Fruit fly (Drosophila melanogaster) whole organism, embryonic: Measurements from ENCODE around the gene CG14401.

Experiments
- Asciz ChIP-seq: fragments of 200-800 bp; sonication (Bioruptor generic); optimal IDR thresholded peaks from 2 replicates; lab custom pipeline; 2017; ENCODE audit warnings: missing biosample characterization, mild to moderate bottlenecking, missing genetic modification characterization, missing genetic modification reagents
- B-H2 ChIP-seq: fragments of 200-800 bp; sonication (Bioruptor generic); optimal IDR thresholded peaks from 2 replicates; lab custom pipeline; 2018; ENCODE audit warnings: missing biosample characterization, mild to moderate bottlenecking, missing genetic modification characterization
- CG10209 ChIP-seq: fragments of 200-800 bp; sonication (Bioruptor generic); optimal IDR thresholded peaks from 3 replicates; lab custom pipeline; 2017; ENCODE audit warnings: missing biosample characterization, mild to moderate bottlenecking, missing genetic modification characterization, missing genetic modification reagents
- CG11560 ChIP-seq: fragments of 200-800 bp; sonication (Bioruptor generic); IDR thresholded peaks from 3 replicates; pipeline ENCODE4 v1.3.6; 2022; ENCODE audit warnings: missing biosample characterization, missing genetic modification characterization
- CG12071 ChIP-seq: fragments of 200-800 bp; sonication (Bioruptor generic); optimal IDR thresholded peaks from 3 replicates; lab custom pipeline; 2018; ENCODE audit warnings: missing biosample characterization, mild to moderate bottlenecking, missing genetic modification characterization
- CG13123 ChIP-seq: fragments of 200-800 bp; sonication (Bioruptor generic); optimal IDR thresholded peaks from 2 replicates; lab custom pipeline; 2016; ENCODE audit warnings: missing biosample characterization, missing genetic modification characterization
- CG13424 ChIP-seq: fragments of 200-800 bp; sonication (Bioruptor generic); optimal IDR thresholded peaks from 2 replicates; lab custom pipeline; 2019; ENCODE audit warnings: missing biosample characterization, mild to moderate bottlenecking, missing genetic modification characterization, moderate library complexity
- CG13894 ChIP-seq: fragments of 200-800 bp; sonication (Bioruptor generic); optimal IDR thresholded peaks from 3 replicates; lab custom pipeline; 2018; ENCODE audit warnings: missing biosample characterization, mild to moderate bottlenecking, missing genetic modification characterization, moderate library complexity
- CG16863 ChIP-seq: fragments of 200-800 bp; sonication (Bioruptor generic); optimal IDR thresholded peaks from 3 replicates; lab custom pipeline; 2016; ENCODE audit warnings: missing biosample characterization, missing genetic modification characterization
- CG17612 ChIP-seq: fragments of 200-800 bp; sonication (Bioruptor generic); IDR thresholded peaks from 2 replicates; pipeline ENCODE4 v1.3.6; 2022; ENCODE audit warnings: missing biosample characterization, missing genetic modification characterization
- CG2678 ChIP-seq: fragments of 200-800 bp; sonication (Bioruptor generic); optimal IDR thresholded peaks from 3 replicates; lab custom pipeline; 2019; ENCODE audit warnings: missing biosample characterization, mild to moderate bottlenecking, missing genetic modification characterization, moderate library complexity
- CG31388 ChIP-seq: fragments of 200-800 bp; sonication (Bioruptor generic); optimal IDR thresholded peaks from 2 replicates; lab custom pipeline; 2016; ENCODE audit warnings: missing biosample characterization, missing genetic modification characterization
- CG33213 ChIP-seq: fragments of 200-800 bp; sonication (Bioruptor generic); optimal IDR thresholded peaks from 3 replicates; lab custom pipeline; 2016; ENCODE audit warnings: missing biosample characterization, missing genetic modification characterization
- CG3838 ChIP-seq: fragments of 200-800 bp; sonication (Bioruptor generic); optimal IDR thresholded peaks from 3 replicates; lab custom pipeline; 2016; ENCODE audit warnings: missing biosample characterization, missing genetic modification characterization
- CG4854 ChIP-seq: fragments of 200-800 bp; sonication (Bioruptor generic); optimal IDR thresholded peaks from 2 replicates; lab custom pipeline; 2016; ENCODE audit warnings: missing biosample characterization, missing genetic modification characterization, inconsistent platforms
- CG7987 ChIP-seq: fragments of 200-800 bp; sonication (Bioruptor generic); optimal IDR thresholded peaks from 2 replicates; lab custom pipeline; 2018; ENCODE audit warnings: missing biosample characterization, mild to moderate bottlenecking, missing genetic modification characterization, moderate library complexity
- CG9727 ChIP-seq: fragments of 200-800 bp; sonication (Bioruptor generic); optimal IDR thresholded peaks from 3 replicates; lab custom pipeline; 2017; ENCODE audit warnings: missing biosample characterization, mild to moderate bottlenecking, missing genetic modification characterization
- CG9932 ChIP-seq: fragments of 200-800 bp; sonication (Bioruptor generic); IDR thresholded peaks from 2 replicates; pipeline ENCODE4 v1.3.6; 2022; ENCODE audit warnings: missing biosample characterization, missing genetic modification characterization
- Fer1 ChIP-seq: fragments of 200-800 bp; sonication (Bioruptor generic); optimal IDR thresholded peaks from 2 replicates; lab custom pipeline; 2017; ENCODE audit warnings: missing biosample characterization, mild to moderate bottlenecking, missing genetic modification characterization
- Gug ChIP-seq: fragments of 200-800 bp; sonication (Bioruptor generic); IDR thresholded peaks from 4 replicates; pipeline ENCODE4 v1.3.6; 2022; ENCODE audit warnings: missing biosample characterization, missing genetic modification characterization
- HLHmδ ChIP-seq: fragments of 200-800 bp; sonication (Bioruptor generic); optimal IDR thresholded peaks from 2 replicates; lab custom pipeline; 2018; ENCODE audit warnings: missing biosample characterization, mild to moderate bottlenecking, missing genetic modification characterization, moderate library complexity
- HmgZ ChIP-seq: fragments of 200-800 bp; sonication (Bioruptor generic); optimal IDR thresholded peaks from 2 replicates; lab custom pipeline; 2018; ENCODE audit warnings: missing biosample characterization, mild to moderate bottlenecking, missing genetic modification characterization
- Hmr ChIP-seq: fragments of 200-800 bp; sonication (Bioruptor generic); optimal IDR thresholded peaks from 3 replicates; lab custom pipeline; 2017; ENCODE audit warnings: mild to moderate bottlenecking, missing biosample characterization, missing genetic modification reagents, missing genetic modification characterization
- Lpt ChIP-seq: fragments of >200 bp; optimal IDR thresholded peaks from 2 replicates; lab custom pipeline; 2018; ENCODE audit warnings: missing biosample characterization, missing genetic modification characterization
- MTF-1 ChIP-seq: fragments of 200-800 bp; sonication (Bioruptor generic); optimal IDR thresholded peaks from 2 replicates; lab custom pipeline; 2018; ENCODE audit warnings: missing biosample characterization, mild to moderate bottlenecking, missing genetic modification characterization, borderline replicate concordance
- Pdp1 ChIP-seq, 2 experiments: fragments of 200-800 bp; sonication (Bioruptor generic); optimal IDR thresholded peaks; 3 replicates each; lab custom pipeline; 2016; ENCODE audit warnings: missing biosample characterization in 2 of 2, missing genetic modification characterization in 2 of 2, mild to moderate bottlenecking in 1 of 2, moderate library complexity in 1 of 2
- Sox102F ChIP-seq: fragments of 200-800 bp; sonication (Bioruptor generic); optimal IDR thresholded peaks from 2 replicates; lab custom pipeline; 2018; ENCODE audit warnings: missing biosample characterization, mild to moderate bottlenecking, missing genetic modification characterization, moderate library complexity
- Xrp1 ChIP-seq: fragments of 200-800 bp; sonication (Bioruptor generic); IDR thresholded peaks from 2 replicates; pipeline ENCODE4 v1.3.6; 2022; ENCODE audit warnings: missing biosample characterization, missing genetic modification characterization
- ase ChIP-seq: fragments of 200-800 bp; sonication (Bioruptor generic); IDR thresholded peaks from 3 replicates; pipeline ENCODE4 v1.3.6; 2022; ENCODE audit warnings: missing biosample characterization, missing genetic modification characterization
- bab2 ChIP-seq: fragments of 200-800 bp; sonication (Bioruptor generic); optimal IDR thresholded peaks from 2 replicates; lab custom pipeline; 2016; ENCODE audit warnings: missing biosample characterization, missing genetic modification characterization
- caup ChIP-seq: fragments of 200-800 bp; sonication (Bioruptor generic); optimal IDR thresholded peaks from 3 replicates; lab custom pipeline; 2017; ENCODE audit warnings: missing biosample characterization, mild to moderate bottlenecking, missing genetic modification characterization, moderate library complexity; ENCODE audit not compliant: severe bottlenecking
- chif ChIP-seq, 2 experiments: fragments of 200-800 bp; sonication (Bioruptor generic); optimal IDR thresholded peaks; 3 replicates each; lab custom pipeline; 2016; ENCODE audit warnings: missing biosample characterization in 2 of 2, missing genetic modification characterization in 2 of 2
- ci ChIP-seq: fragments of 200-800 bp; sonication (Bioruptor generic); IDR thresholded peaks from 3 replicates; pipeline ENCODE4 v1.3.6; 2022; ENCODE audit warnings: missing biosample characterization, missing genetic modification characterization
- crol ChIP-seq: fragments of 200-800 bp; sonication (Bioruptor generic); IDR thresholded peaks from 2 replicates; pipeline ENCODE4 v1.3.6; 2022; ENCODE audit warnings: missing biosample characterization, missing genetic modification characterization
- esg ChIP-seq: fragments of 200-800 bp; sonication (Bioruptor generic); conservative IDR thresholded peaks from 2 replicates; pipeline ENCODE4 v1.3.6; 2022; ENCODE audit warnings: missing biosample characterization, missing genetic modification characterization
- ewg ChIP-seq: fragments of 200-800 bp; sonication (Bioruptor generic); optimal IDR thresholded peaks from 3 replicates; lab custom pipeline; 2017; ENCODE audit warnings: mild to moderate bottlenecking, missing biosample characterization, missing genetic modification reagents, missing genetic modification characterization
- hkb ChIP-seq, 2 experiments: fragments of 200-800 bp in 1 of 2; fragments of >200 bp in 1 of 2; sonication (Bioruptor generic) in 1 of 2; IDR thresholded peaks in 1 of 2; optimal IDR thresholded peaks in 1 of 2; 2 replicates each; pipeline versions ENCODE4 v1.3.6 to Lab custom; 2017 to 2022; ENCODE audit warnings: missing biosample characterization in 1 of 2, missing genetic modification characterization in 1 of 2
- jing ChIP-seq: fragments of 200-800 bp; sonication (Bioruptor generic); optimal IDR thresholded peaks from 2 replicates; lab custom pipeline; 2018; ENCODE audit warnings: missing biosample characterization, mild to moderate bottlenecking, missing genetic modification characterization
- jumu ChIP-seq: fragments of 200-800 bp; sonication (Bioruptor generic); optimal IDR thresholded peaks from 3 replicates; lab custom pipeline; 2016; ENCODE audit warnings: missing biosample characterization, missing genetic modification characterization
- mam ChIP-seq: fragments of 200-800 bp; sonication (Bioruptor generic); optimal IDR thresholded peaks from 3 replicates; lab custom pipeline; 2016; ENCODE audit warnings: missing biosample characterization, missing genetic modification characterization
- odd ChIP-seq: fragments of 200-800 bp; sonication (Bioruptor generic); optimal IDR thresholded peaks from 2 replicates; lab custom pipeline; 2017; ENCODE audit warnings: missing biosample characterization, mild to moderate bottlenecking, missing genetic modification characterization
- pnt ChIP-seq: fragments of 200-800 bp; sonication (Bioruptor generic); optimal IDR thresholded peaks from 3 replicates; lab custom pipeline; 2016; ENCODE audit warnings: missing biosample characterization, missing genetic modification characterization
- sc ChIP-seq, 3 experiments: fragments of >200 bp in 2 of 3; fragments of 200-800 bp in 1 of 3; sonication (Bioruptor generic) in 1 of 3; optimal IDR thresholded peaks; 2 replicates in 2 of 3; 3 replicates in 1 of 3; lab custom pipeline; 2017; ENCODE audit warnings: mild to moderate bottlenecking in 1 of 3, missing biosample characterization in 1 of 3, missing genetic modification characterization in 1 of 3, missing genetic modification reagents in 1 of 3
- sd ChIP-seq: fragments of 200-800 bp; sonication (Bioruptor generic); optimal IDR thresholded peaks from 3 replicates; lab custom pipeline; 2018; ENCODE audit warnings: missing biosample characterization, mild to moderate bottlenecking, missing genetic modification characterization, moderate library complexity
- sens-2 ChIP-seq: fragments of 200-800 bp; sonication (Bioruptor generic); IDR thresholded peaks from 2 replicates; pipeline ENCODE4 v1.3.6; 2022; ENCODE audit warnings: missing biosample characterization, missing genetic modification characterization
- sim ChIP-seq: fragments of 200-800 bp; sonication (Bioruptor generic); IDR thresholded peaks from 2 replicates; pipeline ENCODE4 v1.3.6; 2022; ENCODE audit warnings: missing biosample characterization, missing genetic modification characterization
- stc ChIP-seq: fragments of 200-800 bp; sonication (Bioruptor generic); IDR thresholded peaks from 2 replicates; pipeline ENCODE4 v1.3.6; 2022; ENCODE audit warnings: missing biosample characterization, missing genetic modification characterization
- tap ChIP-seq: fragments of 200-800 bp; optimal IDR thresholded peaks from 3 replicates; lab custom pipeline; 2019; ENCODE audit warnings: missing biosample characterization, mild to moderate bottlenecking, missing genetic modification characterization, moderate library complexity
- unc-4 ChIP-seq: fragments of 200-800 bp; sonication (Bioruptor generic); IDR thresholded peaks from 2 replicates; pipeline ENCODE4 v1.3.6; 2022; ENCODE audit warnings: missing biosample characterization, missing genetic modification characterization; ENCODE audit not compliant: partially characterized antibody

CG14401 gene

DNA sequence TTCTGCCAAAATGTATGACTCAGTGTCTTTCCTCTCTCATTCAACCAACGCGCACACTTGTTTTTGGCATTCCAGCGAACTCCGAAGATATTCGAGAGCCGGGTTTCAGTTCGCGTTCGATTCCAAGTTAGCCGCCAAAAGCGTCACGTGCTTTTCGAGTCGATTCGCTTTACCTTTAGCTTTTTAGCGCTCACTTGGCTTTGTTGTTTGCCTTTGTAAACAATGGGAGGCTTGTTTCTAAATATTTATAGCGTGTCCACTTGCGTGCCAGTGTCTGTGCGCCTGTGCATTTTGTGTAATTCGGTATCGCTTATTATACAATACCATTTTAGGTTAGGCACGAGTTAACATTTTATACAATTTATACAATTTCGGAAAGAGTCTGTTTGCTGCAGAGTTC lies 41.7 kb downstream of the CG14401 start (continued):
- TF ChIP-seq jing (GFP tag; lab: Kevin White, UChicago) (no peak), Sox102F (GFP tag; lab: Kevin White, UChicago) (peak; percentile 46), CG11560 (tag; lab: Robert Waterston, UW) (no peak), CG17612 (GFP tag; lab: Robert Waterston, UW) (no peak), Xrp1 (peak; percentile 33; the same call in 1 of the 2 replicates), Hmr (GFP tag; lab: Kevin White, UChicago) (peak; percentile 61), CG4854 (GFP tag; lab: Kevin White, UChicago) (no peak), odd (GFP tag; lab: Kevin White, UChicago) (peak; percentile 9), pnt (GFP tag; lab: Kevin White, UChicago) (no peak), sim (GFP tag; lab: Robert Waterston, UW) (no peak), ewg (GFP tag; lab: Kevin White, UChicago) (peak; percentile 7), Gug (GFP tag; lab: Robert Waterston, UW) (no peak), CG33213 (GFP tag; lab: Kevin White, UChicago) (peak; percentile 33), tap (peak; percentile 4), Asciz (peak; percentile 71), Pdp1 (GFP tag; optimal IDR thresholded peaks at IDR 0.05; lab: Kevin White, UChicago) (peak in 1 of 2 experiments; percentile 80), crol (GFP tag; lab: Robert Waterston, UW) (no peak), chif (GFP tag; optimal IDR thresholded peaks at IDR 0.05; lab: Kevin White, UChicago) (peak; percentile 3 to 26), unc-4 (GFP tag; lab: Robert Waterston, UW) (no peak), HLHmδ (GFP tag; lab: Kevin White, UChicago) (no peak), sd (tag; lab: Kevin White, UChicago) (peak; percentile 89), caup (GFP tag; lab: Kevin White, UChicago) (peak; percentile 24), CG7987 (GFP tag; lab: Kevin White, UChicago) (peak; percentile 57), CG2678 (tag; lab: Kevin White, UChicago) (peak; percentile 56), MTF-1 (GFP tag; lab: Kevin White, UChicago) (peak; percentile 42), CG13894 (tag; lab: Kevin White, UChicago) (peak; percentile 18), Fer1 (GFP tag; lab: Kevin White, UChicago) (peak; percentile 55), Lpt (no peak), CG13123 (GFP tag; lab: Kevin White, UChicago) (peak; percentile 4), CG13424 (tag; lab: Kevin White, UChicago) (peak; percentile 35), CG9727 (no peak), ci (GFP tag; lab: Robert Waterston, UW) (peak; percentile 74), CG12071 (GFP tag; lab: Kevin White, UChicago) (peak; percentile 73), sc (optimal IDR thresholded peaks at IDR 0.05; lab: Kevin White, UChicago) (no peak), sc (GFP tag; optimal IDR thresholded peaks at IDR 0.05; lab: Kevin White, UChicago) (no peak), stc (GFP tag; lab: Robert Waterston, UW) (no peak), CG31388 (GFP tag; lab: Kevin White, UChicago) (no peak), bab2 (GFP tag; lab: Kevin White, UChicago) (peak; percentile 42), sens-2 (GFP tag; lab: Robert Waterston, UW) (no peak), CG3838 (GFP tag; lab: Kevin White, UChicago) (no peak), B-H2 (peak; percentile 42), HmgZ (tag; lab: Kevin White, UChicago) (peak; percentile 37), CG16863 (GFP tag; lab: Kevin White, UChicago) (no peak), mam (GFP tag; lab: Kevin White, UChicago) (no peak), hkb (optimal IDR thresholded peaks at IDR 0.05; lab: Kevin White, UChicago) (no peak), hkb (GFP tag; IDR thresholded peaks at IDR 0.05; lab: Robert Waterston, UW) (peak; percentile 47; the same call in 1 of the 2 replicates), CG9932 (GFP tag; lab: Robert Waterston, UW) (0 out of 2 replicates have a peak, but pooled peaks have one; percentile 18), esg (GFP tag; lab: Robert Waterston, UW) (no peak), CG10209 (peak; percentile 46), ase (GFP tag; lab: Robert Waterston, UW) (0 out of 3 replicates have a peak, but pooled peaks have one; percentile 27), jumu (GFP tag; lab: Kevin White, UChicago) (no peak)
